Worm (Caenorhabditis elegans): ENCODE results near the gene nhr-185.

- TF ChIP-seq snpc-4 (tag; optimal IDR thresholded peaks at IDR 0.05) (no peak), zfp-3 (GFP tag; conservative IDR thresholded peaks at IDR 0.05) (no peak), mep-1 (tag; optimal IDR thresholded peaks at IDR 0.05) (no peak), mdl-1 (tag; optimal IDR thresholded peaks at IDR 0.05) (no peak), ceh-82 (tag; optimal IDR thresholded peaks at IDR 0.05) (no peak), aha-1 (tag) (no peak)
Observed at ce11 chrV:3896018-3896417, 48.9 kb upstream of the nhr-185 start.
